4 fruit fly cellular contexts compared by ENCODE assay signal in genomic region chr3L:11215244-11216121, dm6.
TF ChIP-seq lines count a peak whose summit lies in the region.

No protein-coding gene starts in this region.

TF ChIP-seq in whole organism, adult, 20 proteins besides CTCF, POLR2A, EP300 and RAD21 (continued from another document):
- TF ChIP-seq cnc (optimal IDR thresholded peaks at IDR 0.05; lab: Kevin White, UChicago), result no peak
- TF ChIP-seq CG1620 (GFP tag; optimal IDR thresholded peaks at IDR 0.05; lab: Kevin White, UChicago), result no peak

TF ChIP-seq in whole organism, embryonic, 481 proteins besides CTCF, POLR2A, EP300 and RAD21 (continued from another document and continues in another):
- TF ChIP-seq gcm (GFP tag; optimal IDR thresholded peaks at IDR 0.05; lab: Kevin White, UChicago) (peak; percentile 82), nerfin-2 (GFP tag; IDR thresholded peaks at IDR 0.05; lab: Robert Waterston, UW; ENCODE audit: partially characterized antibody) (0 out of 2 replicates have a peak, but pooled peaks have one; percentile 34), B-H1 (GFP tag; IDR thresholded peaks at IDR 0.05; lab: Robert Waterston, UW) (peak; percentile 89), Atf-2 (GFP tag; optimal IDR thresholded peaks at IDR 0.05; lab: Kevin White, UChicago) (peak; percentile 78), CG1602 (GFP tag; optimal IDR thresholded peaks at IDR 0.05; lab: Kevin White, UChicago) (peak; percentile 75), bowl (GFP tag; IDR thresholded peaks at IDR 0.05; lab: Robert Waterston, UW) (peak; percentile 82), CG15696 (tag; optimal IDR thresholded peaks at IDR 0.05; lab: Kevin White, UChicago) (peak; percentile 52), CG10147 (GFP tag; optimal IDR thresholded peaks at IDR 0.05; lab: Kevin White, UChicago) (peak; percentile 87), otp (GFP tag; IDR thresholded peaks at IDR 0.05; lab: Robert Waterston, UW) (peak; percentile 90), CG4282 (GFP tag; optimal IDR thresholded peaks at IDR 0.05; lab: Kevin White, UChicago) (peak; percentile 30), nerfin-1 (tag; optimal IDR thresholded peaks at IDR 0.05; lab: Kevin White, UChicago) (peak; percentile 2), CG2712 (tag; optimal IDR thresholded peaks at IDR 0.05; lab: Kevin White, UChicago) (peak; percentile 89), repo (GFP tag; optimal IDR thresholded peaks at IDR 0.05; lab: Kevin White, UChicago) (peak; percentile 88), dan (GFP tag; IDR thresholded peaks at IDR 0.05; lab: Robert Waterston, UW) (no peak; the same call in 1 of the 2 replicates), al (GFP tag; IDR thresholded peaks at IDR 0.05; lab: Robert Waterston, UW) (peak; percentile 91), CG15514 (GFP tag; optimal IDR thresholded peaks at IDR 0.05; lab: Kevin White, UChicago) (peak; percentile 89), CG12219 (GFP tag; optimal IDR thresholded peaks at IDR 0.05; lab: Kevin White, UChicago) (peak; percentile 84), disco-r (GFP tag; optimal IDR thresholded peaks at IDR 0.05; lab: Kevin White, UChicago) (peak; percentile 75), nom (GFP tag; optimal IDR thresholded peaks at IDR 0.05; lab: Kevin White, UChicago) (peak; percentile 61), vfl (GFP tag; optimal IDR thresholded peaks at IDR 0.05; lab: Kevin White, UChicago) (peak; percentile 91), cg (GFP tag; optimal IDR thresholded peaks at IDR 0.05; lab: Kevin White, UChicago) (peak; percentile 80), hkb (optimal IDR thresholded peaks at IDR 0.05; lab: Kevin White, UChicago) (peak; percentile 73), hkb (GFP tag; IDR thresholded peaks at IDR 0.05; lab: Robert Waterston, UW) (peak; percentile 96), CrebB (tag; optimal IDR thresholded peaks at IDR 0.05; lab: Kevin White, UChicago) (peak; percentile 84), ham (GFP tag; IDR thresholded peaks at IDR 0.05; lab: Robert Waterston, UW) (peak; percentile 75; the same call in 1 of the 2 replicates), CG17361 (GFP tag; IDR thresholded peaks at IDR 0.05; lab: Robert Waterston, UW) (peak; percentile 74), Lpt (GFP tag; optimal IDR thresholded peaks at IDR 0.05; lab: Kevin White, UChicago) (no peak), Dp (GFP tag; optimal IDR thresholded peaks at IDR 0.05; lab: Kevin White, UChicago) (no peak), CG9727 (GFP tag; optimal IDR thresholded peaks at IDR 0.05; lab: Kevin White, UChicago) (peak; percentile 88), nmo (GFP tag; optimal IDR thresholded peaks at IDR 0.05; lab: Kevin White, UChicago) (peak; percentile 58), Vsx1 (GFP tag; optimal IDR thresholded peaks at IDR 0.05; lab: Kevin White, UChicago) (peak; percentile 64), unc-4 (GFP tag; IDR thresholded peaks at IDR 0.05; lab: Robert Waterston, UW; ENCODE audit: partially characterized antibody) (no peak), en (GFP tag; optimal IDR thresholded peaks at IDR 0.05; lab: Kevin White, UChicago) (peak; percentile 82), Atf6 (GFP tag; IDR thresholded peaks at IDR 0.05; lab: Robert Waterston, UW) (peak; percentile 93), row (GFP tag; IDR thresholded peaks at IDR 0.05; lab: Robert Waterston, UW) (peak; percentile 99), trh (GFP tag; optimal IDR thresholded peaks at IDR 0.05; lab: Kevin White, UChicago) (peak; percentile 44), CG5245 (GFP tag; optimal IDR thresholded peaks at IDR 0.05; lab: Kevin White, UChicago) (peak; percentile 80), CG31388 (GFP tag; optimal IDR thresholded peaks at IDR 0.05; lab: Kevin White, UChicago) (peak; percentile 60), Six4 (GFP tag; optimal IDR thresholded peaks at IDR 0.05; lab: Kevin White, UChicago) (peak; percentile 72), E2f2 (GFP tag; IDR thresholded peaks at IDR 0.05; lab: Robert Waterston, UW) (peak; percentile 71), CG1647 (GFP tag; optimal IDR thresholded peaks at IDR 0.05; lab: Kevin White, UChicago) (peak; percentile 90), Aef1 (GFP tag; IDR thresholded peaks at IDR 0.05; lab: Robert Waterston, UW) (peak; percentile 86)

TF ChIP-seq in whole organism, prepupa, 60 proteins besides CTCF, POLR2A, EP300 and RAD21 (continued from another document):
- TF ChIP-seq dac (GFP tag; optimal IDR thresholded peaks at IDR 0.05; lab: Kevin White, UChicago) (peak; percentile 78), Lpt (GFP tag; optimal IDR thresholded peaks at IDR 0.05; lab: Kevin White, UChicago) (peak; percentile 89), CG7368 (GFP tag; optimal IDR thresholded peaks at IDR 0.05; lab: Kevin White, UChicago) (peak; percentile 95), CG8319 (GFP tag; optimal IDR thresholded peaks at IDR 0.05; lab: Kevin White, UChicago) (peak; percentile 92), Hr38 (GFP tag; optimal IDR thresholded peaks at IDR 0.05; lab: Kevin White, UChicago) (peak; percentile 35), cyc (GFP tag; optimal IDR thresholded peaks at IDR 0.05; lab: Kevin White, UChicago) (peak; percentile 94), svp (GFP tag; lab: Kevin White, UChicago) (peak; percentile 97), Sox14 (GFP tag; optimal IDR thresholded peaks at IDR 0.05; lab: Kevin White, UChicago) (peak; percentile 97), topi (GFP tag; optimal IDR thresholded peaks at IDR 0.05; lab: Kevin White, UChicago) (peak; percentile 96), fd85E (GFP tag; optimal IDR thresholded peaks at IDR 0.05; lab: Kevin White, UChicago) (peak; percentile 91), Ets21C (GFP tag; optimal IDR thresholded peaks at IDR 0.05; lab: Kevin White, UChicago) (peak; percentile 93), Smox (GFP tag; optimal IDR thresholded peaks at IDR 0.05; lab: Kevin White, UChicago) (peak; percentile 94), net (GFP tag; optimal IDR thresholded peaks at IDR 0.05; lab: Kevin White, UChicago) (peak; percentile 95), dsx (GFP tag; optimal IDR thresholded peaks at IDR 0.05; lab: Kevin White, UChicago; ENCODE audit: poor library complexity, severe bottlenecking) (peak; percentile 78), Eip93F (GFP tag; optimal IDR thresholded peaks at IDR 0.05; lab: Kevin White, UChicago) (peak; percentile 84), CG1621 (tag; optimal IDR thresholded peaks at IDR 0.05; lab: Kevin White, UChicago) (peak; percentile 85), CG11902 (GFP tag; optimal IDR thresholded peaks at IDR 0.05; lab: Kevin White, UChicago) (peak; percentile 89), CG16779 (tag; optimal IDR thresholded peaks at IDR 0.05; lab: Kevin White, UChicago) (peak; percentile 73), achi (GFP tag; optimal IDR thresholded peaks at IDR 0.05; lab: Kevin White, UChicago) (peak; percentile 94), Sox102F (GFP tag; optimal IDR thresholded peaks at IDR 0.05; lab: Kevin White, UChicago) (peak; percentile 95), CG4318 (GFP tag; optimal IDR thresholded peaks at IDR 0.05; lab: Kevin White, UChicago) (no peak), Ets96B (tag; optimal IDR thresholded peaks at IDR 0.05; lab: Kevin White, UChicago) (peak; percentile 84), CG3032 (tag; optimal IDR thresholded peaks at IDR 0.05; lab: Kevin White, UChicago) (peak; percentile 83), CG6808 (GFP tag; optimal IDR thresholded peaks at IDR 0.05; lab: Kevin White, UChicago) (peak; percentile 87), pdm3 (GFP tag; optimal IDR thresholded peaks at IDR 0.05; lab: Kevin White, UChicago) (peak; percentile 95), CG6276 (GFP tag; optimal IDR thresholded peaks at IDR 0.05; lab: Kevin White, UChicago) (peak; percentile 89), CG11762 (GFP tag; optimal IDR thresholded peaks at IDR 0.05; lab: Kevin White, UChicago; ENCODE audit: insufficient read depth) (peak; percentile 92), lz (GFP tag; optimal IDR thresholded peaks at IDR 0.05; lab: Kevin White, UChicago) (peak; percentile 96), Gug (GFP tag; IDR thresholded peaks at IDR 0.05; lab: Robert Waterston, UW) (peak; percentile 94), CG6163 (GFP tag; IDR thresholded peaks at IDR 0.05; lab: Robert Waterston, UW) (peak; percentile 98), Met (GFP tag; optimal IDR thresholded peaks at IDR 0.05; lab: Kevin White, UChicago) (peak; percentile 94), eg (GFP tag; IDR thresholded peaks at IDR 0.05; lab: Robert Waterston, UW) (peak; percentile 99), CG10631 (GFP tag; optimal IDR thresholded peaks at IDR 0.05; lab: Kevin White, UChicago) (peak; percentile 93), CG10669 (GFP tag; optimal IDR thresholded peaks at IDR 0.05; lab: Kevin White, UChicago) (peak; percentile 90), ss (GFP tag; optimal IDR thresholded peaks at IDR 0.05; lab: Kevin White, UChicago) (peak; percentile 58 to 81), esn (GFP tag; optimal IDR thresholded peaks at IDR 0.05; lab: Kevin White, UChicago) (peak; percentile 97), CG31627 (GFP tag; optimal IDR thresholded peaks at IDR 0.05; lab: Kevin White, UChicago) (peak; percentile 96), CG9139 (GFP tag; optimal IDR thresholded peaks at IDR 0.05; lab: Kevin White, UChicago) (peak; percentile 70), CG8119 (GFP tag; IDR thresholded peaks at IDR 0.05; lab: Robert Waterston, UW) (peak; percentile 96), CG32006 (GFP tag; optimal IDR thresholded peaks at IDR 0.05; lab: Kevin White, UChicago) (peak; percentile 91), fd59A (GFP tag; optimal IDR thresholded peaks at IDR 0.05; lab: Kevin White, UChicago) (peak; percentile 67)

TF ChIP-seq in whole organism, wandering third instar larva, 38 proteins besides CTCF, POLR2A, EP300 and RAD21 (continued from another document):
- TF ChIP-seq Dif (GFP tag; optimal IDR thresholded peaks at IDR 0.05; lab: Kevin White, UChicago; ENCODE audit: partially characterized antibody) (peak; percentile 83), sage (GFP tag; optimal IDR thresholded peaks at IDR 0.05; lab: Kevin White, UChicago) (peak; percentile 88), fru (GFP tag; optimal IDR thresholded peaks at IDR 0.05; lab: Kevin White, UChicago) (peak; percentile 95), woc (GFP tag; optimal IDR thresholded peaks at IDR 0.05; lab: Kevin White, UChicago) (peak; percentile 93), dmrt93B (GFP tag; optimal IDR thresholded peaks at IDR 0.05; lab: Kevin White, UChicago) (peak; percentile 83), Jra (GFP tag; optimal IDR thresholded peaks at IDR 0.05; lab: Kevin White, UChicago) (peak; percentile 84), dl (GFP tag; optimal IDR thresholded peaks at IDR 0.05; lab: Kevin White, UChicago; ENCODE audit: insufficient read depth in 1 of 2, partially characterized antibody in 2 of 2) (peak in 1 of 2 experiments; percentile 63), N (GFP tag; optimal IDR thresholded peaks at IDR 0.05; lab: Kevin White, UChicago) (no peak), usp (GFP tag; optimal IDR thresholded peaks at IDR 0.05; lab: Kevin White, UChicago) (no peak), Sp1 (GFP tag; optimal IDR thresholded peaks at IDR 0.05; lab: Kevin White, UChicago) (peak; percentile 80), Mio (GFP tag; optimal IDR thresholded peaks at IDR 0.05; lab: Kevin White, UChicago) (peak; percentile 76), OdsH (GFP tag; optimal IDR thresholded peaks at IDR 0.05; lab: Kevin White, UChicago) (peak; percentile 92), GATAd (GFP tag; optimal IDR thresholded peaks at IDR 0.05; lab: Kevin White, UChicago) (no peak), pan (optimal IDR thresholded peaks at IDR 0.05; lab: Kevin White, UChicago) (no peak), Hr83 (GFP tag; optimal IDR thresholded peaks at IDR 0.05; lab: Kevin White, UChicago; ENCODE audit: poor library complexity, severe bottlenecking) (peak; percentile 90), jim (GFP tag; optimal IDR thresholded peaks at IDR 0.05; lab: Kevin White, UChicago) (peak; percentile 52)
TF ChIP-seq in whole organism, wandering third instar larva: peak in this region for 28.
